Worm (Caenorhabditis elegans): ENCODE measurements around the gene T24D8.6.

DNA sequence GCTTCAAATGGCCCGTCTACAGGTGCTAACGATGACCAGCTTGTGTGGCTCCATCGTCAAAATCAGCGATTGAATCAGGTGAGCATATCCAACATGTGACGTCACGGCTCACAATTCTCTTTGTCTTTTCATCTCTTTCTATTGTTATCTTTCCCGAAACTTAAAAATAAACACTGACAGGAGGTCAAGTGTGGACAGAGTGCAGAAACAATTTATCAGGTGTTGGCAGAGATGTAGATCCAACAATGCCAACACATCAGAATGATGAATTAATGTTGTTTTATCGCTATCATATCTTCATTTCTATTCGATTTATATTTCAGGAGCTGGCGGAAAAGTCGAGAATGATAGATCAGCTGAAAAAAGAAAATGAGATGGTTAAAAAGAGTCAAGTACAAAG is 17.8 kb downstream of the T24D8.6 start:
- TF ChIP-seq T22C8.4 (GFP tag; IDR thresholded peaks at IDR 0.05) (no peak), flt-1 (GFP tag; IDR thresholded peaks at IDR 0.05) (no peak), cog-1 (tag; optimal IDR thresholded peaks at IDR 0.05) (no peak), ztf-23 (GFP tag; IDR thresholded peaks at IDR 0.05) (no peak), med-1 (GFP tag; optimal IDR thresholded peaks at IDR 0.05; ENCODE audit: insufficient read depth) (no peak), tab-1 (GFP tag; IDR thresholded peaks at IDR 0.05) (no peak), ztf-29 (GFP tag; IDR thresholded peaks at IDR 0.05) (no peak), klf-2 (GFP tag; conservative IDR thresholded peaks at IDR 0.05) (no peak), ref-1 (GFP tag; conservative IDR thresholded peaks at IDR 0.05) (no peak)
